Fruit fly (Drosophila melanogaster): ENCODE data around the gene CG31464.

CG31464 gene

DNA sequence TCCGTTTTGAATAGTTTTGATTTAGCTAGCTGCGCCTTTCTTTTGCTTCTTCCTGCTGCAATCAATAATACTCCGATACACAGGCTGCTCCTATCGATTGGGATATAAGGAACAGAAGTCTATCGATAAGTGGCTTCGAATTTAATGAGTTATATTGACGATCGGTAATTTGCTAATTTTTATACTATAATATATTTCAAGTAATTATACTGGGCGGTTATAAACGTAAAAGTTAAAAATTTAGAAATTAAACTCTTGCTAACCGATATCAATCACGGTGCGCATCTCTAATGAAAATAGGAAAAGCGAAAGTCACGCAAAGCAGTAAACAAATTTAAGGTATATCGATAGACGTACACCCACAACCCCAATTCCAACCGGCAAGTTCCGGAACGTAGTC, 47.3 kb upstream of the CG31464 start, which contains the start of the genes CG9636, CG18749 and CG33722 (continued):
- TF ChIP-seq gro (GFP tag; optimal IDR thresholded peaks at IDR 0.05) (no peak), CG9817 (tag; optimal IDR thresholded peaks at IDR 0.05) (peak; percentile 76), Xbp1 (GFP tag; optimal IDR thresholded peaks at IDR 0.05) (peak; percentile 78), vvl (GFP tag; IDR thresholded peaks at IDR 0.05) (peak; percentile 81), fd102C (GFP tag; optimal IDR thresholded peaks at IDR 0.05) (no peak), CG9876 (GFP tag; optimal IDR thresholded peaks at IDR 0.05) (no peak), fd96Cb (tag; optimal IDR thresholded peaks at IDR 0.05) (peak; percentile 37), CG8281 (tag; optimal IDR thresholded peaks at IDR 0.05) (peak; percentile 55), CG12391 (tag; optimal IDR thresholded peaks at IDR 0.05) (peak; percentile 86), CG10209 (GFP tag; optimal IDR thresholded peaks at IDR 0.05) (peak; percentile 34), CG7963 (GFP tag; IDR thresholded peaks at IDR 0.05; ENCODE audit: partially characterized antibody) (peak; percentile 82), ato (GFP tag; IDR thresholded peaks at IDR 0.05; ENCODE audit: partially characterized antibody) (peak; percentile 98), D19A (tag; optimal IDR thresholded peaks at IDR 0.05) (peak; percentile 69), Taf1 (GFP tag; IDR thresholded peaks at IDR 0.05) (no peak), Mad (GFP tag; optimal IDR thresholded peaks at IDR 0.05) (peak; percentile 59), CG14860 (GFP tag; IDR thresholded peaks at IDR 0.05; ENCODE audit: partially characterized antibody) (peak; percentile 97), CG1529 (GFP tag; optimal IDR thresholded peaks at IDR 0.05) (peak; percentile 35), dmrt11E (tag; optimal IDR thresholded peaks at IDR 0.05) (peak; percentile 70), Dek (tag; optimal IDR thresholded peaks at IDR 0.05) (peak; percentile 51), MESR4 (GFP tag; optimal IDR thresholded peaks at IDR 0.05) (no peak), TFAM (GFP tag; optimal IDR thresholded peaks at IDR 0.05) (no peak), CG12219 (GFP tag; optimal IDR thresholded peaks at IDR 0.05) (no peak), Neu2 (GFP tag; optimal IDR thresholded peaks at IDR 0.05; ENCODE audit: borderline replicate concordance) (no peak), CG10321 (GFP tag; IDR thresholded peaks at IDR 0.05) (no peak), CG7987 (GFP tag; optimal IDR thresholded peaks at IDR 0.05) (peak; percentile 21), CG30431 (GFP tag; optimal IDR thresholded peaks at IDR 0.05) (no peak), kni (GFP tag; optimal IDR thresholded peaks at IDR 0.05) (peak; percentile 22), bowl (GFP tag; IDR thresholded peaks at IDR 0.05) (0 out of 2 replicates have a peak, but pooled peaks have one; percentile 34), Doc2 (GFP tag; IDR thresholded peaks at IDR 0.05) (no peak), NK7.1 (GFP tag; optimal IDR thresholded peaks at IDR 0.05) (no peak), CG1603 (tag; optimal IDR thresholded peaks at IDR 0.05) (peak; percentile 38), pan (optimal IDR thresholded peaks at IDR 0.05) (no peak), pan (GFP tag; optimal IDR thresholded peaks at IDR 0.05 in 1 of 2, IDR thresholded peaks at IDR 0.05 in 1 of 2) (peak in 1 of 2 experiments; percentile 66), en (GFP tag; optimal IDR thresholded peaks at IDR 0.05) (no peak), Fer3 (tag; optimal IDR thresholded peaks at IDR 0.05) (peak; percentile 56), btn (GFP tag; optimal IDR thresholded peaks at IDR 0.05) (no peak), usp (GFP tag; optimal IDR thresholded peaks at IDR 0.05) (no peak), CG7271 (tag; optimal IDR thresholded peaks at IDR 0.05) (peak; percentile 61), CG1792 (GFP tag; optimal IDR thresholded peaks at IDR 0.05) (no peak), Tbp (GFP tag; optimal IDR thresholded peaks at IDR 0.05) (no peak), CG18764 (GFP tag; optimal IDR thresholded peaks at IDR 0.05) (peak; percentile 65), inv (GFP tag; IDR thresholded peaks at IDR 0.05; ENCODE audit: partially characterized antibody) (peak; percentile 92), CG18011 (GFP tag; optimal IDR thresholded peaks at IDR 0.05) (peak; percentile 65), CG5953 (GFP tag; IDR thresholded peaks at IDR 0.05) (0 out of 2 replicates have a peak, but pooled peaks have one; percentile 11), CG14965 (GFP tag; optimal IDR thresholded peaks at IDR 0.05; ENCODE audit: borderline replicate concordance) (no peak), CG7839 (tag; optimal IDR thresholded peaks at IDR 0.05) (peak; percentile 71), Sin3A (optimal IDR thresholded peaks at IDR 0.05) (peak; percentile 32), kah (GFP tag; optimal IDR thresholded peaks at IDR 0.05) (no peak), pho (GFP tag; optimal IDR thresholded peaks at IDR 0.05) (peak; percentile 45), CG8290 (GFP tag; optimal IDR thresholded peaks at IDR 0.05) (peak; percentile 77), CG8290 (tag; optimal IDR thresholded peaks at IDR 0.05) (peak in 1 of 2 experiments; percentile 60)
